Fruit fly (Drosophila melanogaster) whole organism, adult: ENCODE results near the gene CG10086.

Experiments used
- CG1620 ChIP-seq: fragments of 200-800 bp; sonication (Bioruptor generic); optimal IDR thresholded peaks from 2 replicates; lab custom pipeline; 2016; ENCODE audit warnings: missing biosample characterization, missing genetic modification characterization
- CG7045 ChIP-seq: fragments of 200-800 bp; sonication (Bioruptor generic); optimal IDR thresholded peaks from 2 replicates; lab custom pipeline; 2017; ENCODE audit warnings: missing biosample characterization, mild to moderate bottlenecking, missing genetic modification characterization
- bab1 ChIP-seq: fragments of 200-800 bp; sonication (Bioruptor generic); optimal IDR thresholded peaks from 3 replicates; lab custom pipeline; 2019; ENCODE audit warnings: missing biosample characterization, mild to moderate bottlenecking, missing genetic modification characterization, moderate library complexity
- cic ChIP-seq: fragments of 200-800 bp; sonication (Bioruptor generic); optimal IDR thresholded peaks from 2 replicates; lab custom pipeline; 2017; ENCODE audit warnings: missing biosample characterization, mild to moderate bottlenecking, missing genetic modification characterization, moderate library complexity
- tj ChIP-seq: fragments of 200-800 bp; sonication (Bioruptor generic); optimal IDR thresholded peaks from 3 replicates; lab custom pipeline; 2017; ENCODE audit warnings: missing biosample characterization, mild to moderate bottlenecking, missing genetic modification characterization, moderate library complexity
- toe ChIP-seq: fragments of 200-800 bp; sonication (Bioruptor generic); optimal IDR thresholded peaks from 2 replicates; lab custom pipeline; 2016; ENCODE audit warnings: missing biosample characterization, missing genetic modification characterization

dm6 chr3R:7804332-7804731 lies 13.9 kb downstream of the CG10086 start, which contains the start of gene CG18268:
- TF ChIP-seq CG7045 (GFP tag; lab: Kevin White, UChicago) (peak; percentile 34), toe (no peak), bab1 (GFP tag; lab: Kevin White, UChicago) (no peak), tj (GFP tag; lab: Kevin White, UChicago) (no peak), CG1620 (GFP tag; lab: Kevin White, UChicago) (no peak), cic (GFP tag; lab: Kevin White, UChicago) (no peak)
